Fruit fly (Drosophila melanogaster) whole organism, embryonic: ENCODE results near the gene Nepl3.

Experiments used
- Antp ChIP-seq: fragments of 200-800 bp; sonication (Bioruptor generic); optimal IDR thresholded peaks from 3 replicates; lab custom pipeline; 2016; ENCODE audit warnings: missing biosample characterization, missing genetic modification characterization
- B-H1 ChIP-seq: fragments of 200-800 bp; sonication (Bioruptor generic); IDR thresholded peaks from 3 replicates; pipeline ENCODE4 v1.3.6; 2022; ENCODE audit warnings: missing biosample characterization, missing genetic modification characterization
- Blimp-1 ChIP-seq: fragments of 200-800 bp; sonication (Bioruptor generic); optimal IDR thresholded peaks from 3 replicates; lab custom pipeline; 2018; ENCODE audit warnings: missing biosample characterization, missing genetic modification characterization, mild to moderate bottlenecking, moderate library complexity, missing genetic modification reagents
- CG10274 ChIP-seq: fragments of 200-800 bp; sonication (Bioruptor generic); optimal IDR thresholded peaks from 3 replicates; lab custom pipeline; 2017; ENCODE audit warnings: missing biosample characterization, mild to moderate bottlenecking, missing genetic modification characterization
- CG10462 ChIP-seq: fragments of 200-800 bp; sonication (Bioruptor generic); optimal IDR thresholded peaks from 2 replicates; lab custom pipeline; 2016; ENCODE audit warnings: missing biosample characterization, missing genetic modification characterization
- CG12071 ChIP-seq: fragments of 200-800 bp; sonication (Bioruptor generic); optimal IDR thresholded peaks from 3 replicates; lab custom pipeline; 2018; ENCODE audit warnings: missing biosample characterization, mild to moderate bottlenecking, missing genetic modification characterization
- CG13624 ChIP-seq: fragments of 200-800 bp; sonication (Bioruptor generic); optimal IDR thresholded peaks from 2 replicates; lab custom pipeline; 2016; ENCODE audit warnings: missing biosample characterization, missing genetic modification characterization
- CG1603 ChIP-seq: fragments of 200-800 bp; sonication (Bioruptor generic); optimal IDR thresholded peaks from 2 replicates; lab custom pipeline; 2019; ENCODE audit warnings: missing biosample characterization, mild to moderate bottlenecking, missing genetic modification characterization, moderate library complexity
- CG17568 ChIP-seq: fragments of 200-800 bp; sonication (Bioruptor generic); optimal IDR thresholded peaks from 2 replicates; lab custom pipeline; 2018; ENCODE audit warnings: missing biosample characterization, mild to moderate bottlenecking, missing genetic modification characterization, moderate library complexity
- CG1832 ChIP-seq: fragments of 200-800 bp; sonication (Bioruptor generic); optimal IDR thresholded peaks from 2 replicates; lab custom pipeline; 2017; ENCODE audit warnings: missing biosample characterization, mild to moderate bottlenecking, missing genetic modification characterization, inconsistent platforms
- CG2120 ChIP-seq: fragments of 200-800 bp; sonication (Bioruptor generic); optimal IDR thresholded peaks from 3 replicates; lab custom pipeline; 2016; ENCODE audit warnings: missing biosample characterization, missing genetic modification characterization
- CG3838 ChIP-seq: fragments of 200-800 bp; sonication (Bioruptor generic); optimal IDR thresholded peaks from 3 replicates; lab custom pipeline; 2016; ENCODE audit warnings: missing biosample characterization, missing genetic modification characterization
- CG3847 ChIP-seq: fragments of 200-800 bp; sonication (Bioruptor generic); IDR thresholded peaks from 2 replicates; pipeline ENCODE4 v1.3.6; 2022; ENCODE audit warnings: missing biosample characterization, missing genetic modification characterization
- CG4328 ChIP-seq: fragments of 200-800 bp; sonication (Bioruptor generic); optimal IDR thresholded peaks from 3 replicates; lab custom pipeline; 2017; ENCODE audit warnings: missing biosample characterization, missing genetic modification reagents, missing genetic modification characterization
- CG6689 ChIP-seq: fragments of 200-800 bp; sonication (Bioruptor generic); IDR thresholded peaks from 2 replicates; pipeline ENCODE4 v1.3.6; 2022; ENCODE audit warnings: missing biosample characterization, missing genetic modification characterization
- CG9609 ChIP-seq: fragments of 200-800 bp; sonication (Bioruptor generic); optimal IDR thresholded peaks from 3 replicates; lab custom pipeline; 2016; ENCODE audit warnings: missing biosample characterization, missing genetic modification characterization
- CG9817 ChIP-seq: fragments of 200-800 bp; sonication (Bioruptor generic); optimal IDR thresholded peaks from 2 replicates; lab custom pipeline; 2018; ENCODE audit warnings: missing biosample characterization, mild to moderate bottlenecking, missing genetic modification characterization, moderate library complexity
- Dad ChIP-seq: fragments of 200-800 bp; sonication (Bioruptor generic); optimal IDR thresholded peaks from 3 replicates; lab custom pipeline; 2016; ENCODE audit warnings: missing biosample characterization, missing genetic modification characterization
- Dip3 ChIP-seq: fragments of 200-800 bp; sonication (Bioruptor generic); optimal IDR thresholded peaks from 3 replicates; lab custom pipeline; 2016; ENCODE audit warnings: missing biosample characterization, missing genetic modification characterization
- E2f2 ChIP-seq: fragments of 200-800 bp; sonication (Bioruptor generic); IDR thresholded peaks from 2 replicates; pipeline ENCODE4 v1.3.6; 2022; ENCODE audit warnings: missing biosample characterization, missing genetic modification characterization
- ERR ChIP-seq: fragments of 200-800 bp; sonication (Bioruptor generic); optimal IDR thresholded peaks from 2 replicates; lab custom pipeline; 2016; ENCODE audit warnings: missing biosample characterization, missing genetic modification characterization
- HHEX ChIP-seq: fragments of 200-800 bp; sonication (Bioruptor generic); optimal IDR thresholded peaks from 3 replicates; lab custom pipeline; 2017; ENCODE audit warnings: missing biosample characterization, mild to moderate bottlenecking, missing genetic modification characterization, missing genetic modification reagents
- Hr51 ChIP-seq, 2 experiments: fragments of 200-800 bp; sonication (Bioruptor generic); optimal IDR thresholded peaks; 2 replicates in 1 of 2; 3 replicates in 1 of 2; lab custom pipeline; 2016 to 2018; ENCODE audit warnings: missing biosample characterization in 2 of 2, missing genetic modification characterization in 2 of 2, mild to moderate bottlenecking in 1 of 2, moderate library complexity in 1 of 2
- Lhr ChIP-seq: fragments of 200-800 bp; sonication (Bioruptor generic); optimal IDR thresholded peaks from 3 replicates; lab custom pipeline; 2017; ENCODE audit warnings: mild to moderate bottlenecking, missing biosample characterization, missing genetic modification reagents, missing genetic modification characterization
- Max ChIP-seq: fragments of 200-800 bp; sonication (Bioruptor generic); optimal IDR thresholded peaks from 2 replicates; lab custom pipeline; 2016; ENCODE audit warnings: missing biosample characterization, mild to moderate bottlenecking, missing genetic modification characterization
- Mes4 ChIP-seq: fragments of 200-800 bp; sonication (Bioruptor generic); optimal IDR thresholded peaks from 2 replicates; lab custom pipeline; 2016; ENCODE audit warnings: missing biosample characterization, missing genetic modification characterization
- Optix ChIP-seq: fragments of 200-800 bp; sonication (Bioruptor generic); IDR thresholded peaks from 3 replicates; pipeline ENCODE4 v1.3.6; 2022; ENCODE audit warnings: missing biosample characterization, missing genetic modification characterization
- PHDP ChIP-seq: fragments of 200-800 bp; sonication (Bioruptor generic); optimal IDR thresholded peaks from 3 replicates; lab custom pipeline; 2018; ENCODE audit warnings: missing biosample characterization, mild to moderate bottlenecking, missing genetic modification characterization, moderate library complexity
- Xrp1 ChIP-seq: fragments of 200-800 bp; sonication (Bioruptor generic); IDR thresholded peaks from 2 replicates; pipeline ENCODE4 v1.3.6; 2022; ENCODE audit warnings: missing biosample characterization, missing genetic modification characterization
- YL-1 ChIP-seq: fragments of 200-800 bp; sonication (Bioruptor generic); optimal IDR thresholded peaks from 3 replicates; lab custom pipeline; 2017; ENCODE audit warnings: missing biosample characterization, mild to moderate bottlenecking, missing genetic modification characterization
- ac ChIP-seq: fragments of 200-800 bp; sonication (Bioruptor generic); optimal IDR thresholded peaks from 3 replicates; lab custom pipeline; 2017; ENCODE audit warnings: missing biosample characterization, mild to moderate bottlenecking, missing genetic modification characterization
- ato ChIP-seq: fragments of 200-800 bp; sonication (Bioruptor generic); IDR thresholded peaks from 2 replicates; pipeline ENCODE4 v1.3.6; 2022; ENCODE audit warnings: missing biosample characterization, missing genetic modification characterization; ENCODE audit not compliant: partially characterized antibody
- chm ChIP-seq: fragments of 200-800 bp; sonication (Bioruptor generic); IDR thresholded peaks from 2 replicates; pipeline ENCODE4 v1.3.6; 2022; ENCODE audit warnings: missing biosample characterization, missing genetic modification characterization
- croc ChIP-seq: fragments of 200-800 bp; sonication (Bioruptor generic); conservative IDR thresholded peaks from 3 replicates; pipeline ENCODE4 v1.3.6; 2022; ENCODE audit warnings: missing biosample characterization, missing genetic modification characterization
- danr ChIP-seq: fragments of 200-800 bp; sonication (Bioruptor generic); IDR thresholded peaks from 2 replicates; pipeline ENCODE4 v1.3.6; 2022; ENCODE audit warnings: missing biosample characterization, missing genetic modification characterization
- dimm ChIP-seq: fragments of 200-800 bp; sonication (Bioruptor generic); IDR thresholded peaks from 2 replicates; pipeline ENCODE4 v1.3.6; 2022; ENCODE audit warnings: missing biosample characterization, missing genetic modification characterization
- ems ChIP-seq: fragments of 200-800 bp; sonication (Bioruptor generic); optimal IDR thresholded peaks from 3 replicates; lab custom pipeline; 2016; ENCODE audit warnings: missing biosample characterization, missing genetic modification characterization
- gem ChIP-seq: fragments of 200-800 bp; sonication (Bioruptor generic); optimal IDR thresholded peaks from 2 replicates; lab custom pipeline; 2019; ENCODE audit warnings: missing biosample characterization, mild to moderate bottlenecking, missing genetic modification characterization, moderate library complexity
- gt ChIP-seq: fragments of 200-800 bp; sonication (Bioruptor generic); IDR thresholded peaks from 2 replicates; pipeline ENCODE4 v1.3.6; 2022; ENCODE audit warnings: missing biosample characterization, missing genetic modification characterization
- h ChIP-seq: fragments of >200 bp; optimal IDR thresholded peaks from 2 replicates; lab custom pipeline; 2017
- ham ChIP-seq: fragments of 200-800 bp; sonication (Bioruptor generic); IDR thresholded peaks from 2 replicates; pipeline ENCODE4 v1.3.6; 2022; ENCODE audit warnings: missing biosample characterization, missing genetic modification characterization
- insv ChIP-seq, 2 experiments: fragments of 200-800 bp; sonication (Bioruptor generic); optimal IDR thresholded peaks; 3 replicates each; lab custom pipeline; 2016 to 2018; ENCODE audit warnings: missing biosample characterization in 2 of 2, missing genetic modification characterization in 2 of 2
- lilli ChIP-seq: fragments of 200-800 bp; sonication (Bioruptor generic); optimal IDR thresholded peaks from 3 replicates; lab custom pipeline; 2016; ENCODE audit warnings: missing biosample characterization, missing genetic modification characterization
- mirr ChIP-seq: fragments of 200-800 bp; sonication (Bioruptor generic); optimal IDR thresholded peaks from 3 replicates; lab custom pipeline; 2018; ENCODE audit warnings: missing biosample characterization, mild to moderate bottlenecking, missing genetic modification characterization
- odd ChIP-seq: fragments of 200-800 bp; sonication (Bioruptor generic); optimal IDR thresholded peaks from 2 replicates; lab custom pipeline; 2017; ENCODE audit warnings: missing biosample characterization, mild to moderate bottlenecking, missing genetic modification characterization
- onecut ChIP-seq: fragments of 200-800 bp; sonication (Bioruptor generic); IDR thresholded peaks from 2 replicates; pipeline ENCODE4 v1.3.6; 2022; ENCODE audit warnings: missing biosample characterization, missing genetic modification characterization
- peb ChIP-seq: fragments of 200-800 bp; sonication (Bioruptor generic); IDR thresholded peaks from 2 replicates; pipeline ENCODE4 v1.3.6; 2022; ENCODE audit warnings: missing biosample characterization, missing genetic modification characterization
- pita ChIP-seq: fragments of 200-800 bp; sonication (Bioruptor generic); optimal IDR thresholded peaks from 2 replicates; lab custom pipeline; 2017; ENCODE audit warnings: missing biosample characterization, mild to moderate bottlenecking, missing genetic modification characterization
- sens ChIP-seq: fragments of 200-800 bp; sonication (Bioruptor generic); peaks from one replicate; lab custom pipeline; 2016; ENCODE audit warnings: missing biosample characterization, missing genetic modification characterization
- sens-2 ChIP-seq: fragments of 200-800 bp; sonication (Bioruptor generic); IDR thresholded peaks from 2 replicates; pipeline ENCODE4 v1.3.6; 2022; ENCODE audit warnings: missing biosample characterization, missing genetic modification characterization
- shn ChIP-seq: fragments of 200-800 bp; sonication (Bioruptor generic); optimal IDR thresholded peaks from 3 replicates; lab custom pipeline; 2016; ENCODE audit warnings: missing biosample characterization, missing genetic modification characterization
- tx ChIP-seq: fragments of 200-800 bp; sonication (Bioruptor generic); optimal IDR thresholded peaks from 2 replicates; lab custom pipeline; 2016; ENCODE audit warnings: missing biosample characterization, missing genetic modification characterization
- zfh2 ChIP-seq: fragments of 200-800 bp; sonication (Bioruptor generic); optimal IDR thresholded peaks from 2 replicates; lab custom pipeline; 2016; ENCODE audit warnings: missing biosample characterization, missing genetic modification characterization

The Nepl3 gene

dm6 chr2L:5043043-5043442 lies 15.0 kb downstream of the Nepl3 start, which contains the start of the genes CG33995, CG44000 and CG44001 (continued):
- TF ChIP-seq gt (GFP tag; lab: Robert Waterston, UW) (no peak), chm (GFP tag; lab: Robert Waterston, UW) (peak; percentile 57), CG13624 (GFP tag; lab: Kevin White, UChicago) (peak; percentile 68), Blimp-1 (GFP tag; lab: Kevin White, UChicago) (no peak), CG10274 (GFP tag; lab: Kevin White, UChicago) (no peak), shn (GFP tag; lab: Kevin White, UChicago) (peak; percentile 52), Lhr (GFP tag; lab: Kevin White, UChicago) (peak; percentile 35), Mes4 (GFP tag; lab: Kevin White, UChicago) (peak; percentile 11), ato (GFP tag; lab: Robert Waterston, UW) (no peak), CG6689 (no peak), sens (peak; percentile 93), croc (GFP tag; lab: Robert Waterston, UW) (no peak), CG4328 (GFP tag; lab: Kevin White, UChicago) (peak; percentile 17), YL-1 (GFP tag; lab: Kevin White, UChicago) (peak; percentile 96), PHDP (tag; lab: Kevin White, UChicago) (peak; percentile 18), Dad (GFP tag; lab: Kevin White, UChicago) (no peak), Optix (GFP tag; lab: Robert Waterston, UW) (no peak), CG3847 (GFP tag; lab: Robert Waterston, UW) (peak; percentile 75), Antp (GFP tag; lab: Kevin White, UChicago) (peak; percentile 64), ac (GFP tag; lab: Kevin White, UChicago) (no peak), ERR (no peak), peb (GFP tag; lab: Robert Waterston, UW) (no peak), danr (GFP tag; lab: Robert Waterston, UW) (no peak), pita (GFP tag; lab: Kevin White, UChicago) (no peak), dimm (no peak), tx (peak; percentile 33), Dip3 (peak; percentile 39), odd (GFP tag; lab: Kevin White, UChicago) (no peak), sens-2 (GFP tag; lab: Robert Waterston, UW) (no peak), CG9817 (tag; lab: Kevin White, UChicago) (peak; percentile 52), B-H1 (GFP tag; lab: Robert Waterston, UW) (no peak), CG2120 (GFP tag; lab: Kevin White, UChicago) (peak; percentile 78), Xrp1 (GFP tag; lab: Robert Waterston, UW) (peak; percentile 41; the same call in 1 of the 2 replicates), ham (no peak), E2f2 (peak; percentile 74), lilli (GFP tag; lab: Kevin White, UChicago) (peak; percentile 75), gem (tag; lab: Kevin White, UChicago) (peak; percentile 45), CG10462 (GFP tag; lab: Kevin White, UChicago) (no peak), HHEX (GFP tag; lab: Kevin White, UChicago) (no peak), CG17568 (GFP tag; lab: Kevin White, UChicago) (no peak), Max (GFP tag; lab: Kevin White, UChicago) (peak; percentile 50), Hr51 (GFP tag; optimal IDR thresholded peaks at IDR 0.05; lab: Kevin White, UChicago) (peak; percentile 10 to 60), CG3838 (GFP tag; lab: Kevin White, UChicago) (no peak), h (lab: Kevin White, UChicago) (no peak), zfh2 (peak; percentile 64), CG1832 (no peak), ems (GFP tag; lab: Kevin White, UChicago) (peak; percentile 36), CG9609 (GFP tag; lab: Kevin White, UChicago) (peak; percentile 27), insv (GFP tag; optimal IDR thresholded peaks at IDR 0.05; lab: Kevin White, UChicago) (peak in 1 of 2 experiments; percentile 8), onecut (GFP tag; lab: Robert Waterston, UW) (peak; percentile 98), CG12071 (GFP tag; lab: Kevin White, UChicago) (no peak), CG1603 (tag; lab: Kevin White, UChicago) (peak; percentile 88), mirr (GFP tag; lab: Kevin White, UChicago) (peak; percentile 51)
